Worm (Caenorhabditis elegans) whole organism, mixed stage, embryonic: ENCODE measurements around the gene B0454.8.

Experiments
- blmp-1 ChIP-seq: fragments of 150-350 bp; optimal IDR thresholded peaks from 2 replicates; lab custom pipeline; 2014; ENCODE audit warnings: missing biosample characterization, missing genetic modification characterization
- ceh-39 ChIP-seq: fragments of 150-350 bp; optimal IDR thresholded peaks from 2 replicates; lab custom pipeline; 2014; ENCODE audit warnings: missing biosample characterization, missing genetic modification characterization
- ces-1 ChIP-seq: fragments of 150-350 bp; optimal IDR thresholded peaks from 2 replicates; lab custom pipeline; 2014; ENCODE audit warnings: missing biosample characterization, missing genetic modification reagents, missing genetic modification characterization
- lin-13 ChIP-seq: fragments of 150-350 bp; optimal IDR thresholded peaks from 2 replicates; lab custom pipeline; 2014; ENCODE audit warnings: missing biosample characterization, missing genetic modification characterization
- mab-5 ChIP-seq: fragments of 150-350 bp; optimal IDR thresholded peaks from 2 replicates; lab custom pipeline; 2014; ENCODE audit warnings: missing biosample characterization, missing genetic modification characterization
- nhr-76 ChIP-seq: sonication (generic microtip); optimal IDR thresholded peaks from 2 replicates; lab custom pipeline; 2017; ENCODE audit warnings: missing biosample characterization, missing genetic modification characterization
- pha-4 ChIP-seq: fragments of 150-350 bp; optimal IDR thresholded peaks from 2 replicates; lab custom pipeline; 2018; ENCODE audit warnings: missing biosample characterization, missing genetic modification reagents, missing genetic modification characterization
- snpc-4 ChIP-seq: fragments of 150-350 bp; optimal IDR thresholded peaks from 2 replicates; lab custom pipeline; 2014; ENCODE audit warnings: missing biosample characterization, missing genetic modification characterization
- unc-39 ChIP-seq: fragments of 150-350 bp; optimal IDR thresholded peaks from 2 replicates; lab custom pipeline; 2014; ENCODE audit warnings: missing biosample characterization, missing genetic modification characterization
- unc-62 ChIP-seq: fragments of 150-350 bp; optimal IDR thresholded peaks from 2 replicates; lab custom pipeline; 2014; ENCODE audit warnings: missing biosample characterization, missing genetic modification reagents, missing genetic modification characterization

DNA sequence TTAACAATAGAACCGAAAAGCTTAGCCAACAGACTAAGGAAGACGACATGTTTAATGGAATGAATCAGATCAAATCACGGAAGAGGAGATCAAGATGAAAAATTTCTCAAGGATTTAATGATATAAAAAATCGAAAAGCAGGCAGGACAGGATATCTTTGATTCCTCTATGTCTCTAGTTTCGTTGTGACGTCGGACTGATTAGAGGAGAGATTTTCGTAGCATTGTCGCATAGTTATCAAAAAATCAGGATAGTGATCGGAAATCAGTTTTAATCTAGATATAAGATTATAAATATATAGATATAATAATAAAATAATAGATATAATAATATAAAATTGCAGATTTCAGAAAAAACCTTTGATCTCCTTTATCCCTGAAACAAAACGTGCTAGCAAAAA lies at the start of gene B0454.8:
- TF ChIP-seq unc-62 (GFP tag; lab: Kevin White, UChicago) (no peak), mab-5 (tag; lab: Kevin White, UChicago) (no peak), blmp-1 (tag; lab: Kevin White, UChicago) (no peak), ces-1 (GFP tag; lab: Kevin White, UChicago) (no peak), lin-13 (tag; lab: Kevin White, UChicago) (no peak), ceh-39 (tag; lab: Kevin White, UChicago) (no peak), nhr-76 (tag; lab: Kevin White, UChicago) (no peak), unc-39 (tag; lab: Kevin White, UChicago) (no peak), snpc-4 (tag; lab: Kevin White, UChicago) (no peak), pha-4 (no peak)
